In the genomic region with DNA sequence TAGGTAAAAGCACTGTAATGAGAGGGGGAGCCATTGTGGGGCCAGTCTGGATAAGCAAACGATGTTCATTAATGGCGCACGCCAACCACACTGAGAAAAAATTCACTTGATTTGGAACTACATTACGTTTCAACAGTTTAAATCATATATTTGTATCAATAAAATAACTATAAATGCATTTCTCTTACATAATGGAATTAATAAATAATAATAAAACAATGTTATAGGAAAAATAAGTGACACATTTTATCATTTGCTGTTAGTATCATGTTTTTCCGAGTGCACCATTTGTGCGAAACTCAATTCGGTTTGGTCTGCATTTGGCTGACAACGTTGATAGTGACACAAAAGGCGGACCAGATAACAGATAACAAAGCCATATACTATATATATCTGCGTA, we compare ENCODE assay signal across 3 fruit fly cellular contexts.
TF ChIP-seq lines count a peak whose summit lies in the region.

No protein-coding gene starts in this region.

TF ChIP-seq in whole organism, adult, 20 proteins besides CTCF, POLR2A, EP300 and RAD21 (continued from another document):
- TF ChIP-seq tj (GFP tag; optimal IDR thresholded peaks at IDR 0.05; lab: Kevin White, UChicago) (no peak), CG33017 (tag; optimal IDR thresholded peaks at IDR 0.05; lab: Kevin White, UChicago) (no peak)

TF ChIP-seq in whole organism, embryonic, 481 proteins besides CTCF, POLR2A, EP300 and RAD21 (continued from another document and continues in another):
- TF ChIP-seq Hmr (GFP tag; optimal IDR thresholded peaks at IDR 0.05; lab: Kevin White, UChicago) (peak; percentile 61), z (GFP tag; IDR thresholded peaks at IDR 0.05; lab: Robert Waterston, UW) (no peak), nmo (GFP tag; optimal IDR thresholded peaks at IDR 0.05; lab: Kevin White, UChicago) (peak; percentile 37), CG32772 (GFP tag; IDR thresholded peaks at IDR 0.05; lab: Robert Waterston, UW) (no peak), CG13123 (GFP tag; optimal IDR thresholded peaks at IDR 0.05; lab: Kevin White, UChicago) (no peak), abd-A (tag; optimal IDR thresholded peaks at IDR 0.05; lab: Kevin White, UChicago) (no peak), CG6813 (GFP tag; optimal IDR thresholded peaks at IDR 0.05; lab: Kevin White, UChicago) (peak; percentile 2), Sox100B (GFP tag; optimal IDR thresholded peaks at IDR 0.05; lab: Kevin White, UChicago) (peak; percentile 16), dysf (GFP tag; IDR thresholded peaks at IDR 0.05; lab: Robert Waterston, UW) (peak; percentile 57; the same call in 2 of the 3 replicates), CG32532 (GFP tag; IDR thresholded peaks at IDR 0.05; lab: Robert Waterston, UW) (peak; percentile 51; the same call in 1 of the 2 replicates), vnd (GFP tag; IDR thresholded peaks at IDR 0.05; lab: Robert Waterston, UW; ENCODE audit: partially characterized antibody) (no peak), CG17802 (tag; optimal IDR thresholded peaks at IDR 0.05; lab: Kevin White, UChicago) (no peak), Pdp1 (GFP tag; optimal IDR thresholded peaks at IDR 0.05; lab: Kevin White, UChicago) (no peak), CG8388 (GFP tag; optimal IDR thresholded peaks at IDR 0.05; lab: Kevin White, UChicago) (peak; percentile 9), HLH3B (GFP tag; IDR thresholded peaks at IDR 0.05; lab: Robert Waterston, UW) (peak; percentile 47), Oli (tag; optimal IDR thresholded peaks at IDR 0.05; lab: Kevin White, UChicago) (peak; percentile 18), row (GFP tag; IDR thresholded peaks at IDR 0.05; lab: Robert Waterston, UW) (peak; percentile 70), CG12299 (tag; optimal IDR thresholded peaks at IDR 0.05; lab: Kevin White, UChicago) (no peak), CG10267 (tag; optimal IDR thresholded peaks at IDR 0.05; lab: Kevin White, UChicago) (peak; percentile 18), Dfd (GFP tag; optimal IDR thresholded peaks at IDR 0.05; lab: Kevin White, UChicago) (no peak), pan (optimal IDR thresholded peaks at IDR 0.05; lab: Kevin White, UChicago) (no peak), pan (GFP tag; optimal IDR thresholded peaks at IDR 0.05 in 1 of 2, IDR thresholded peaks at IDR 0.05 in 1 of 2) (peak in 1 of 2 experiments; percentile 66), CG11504 (tag; optimal IDR thresholded peaks at IDR 0.05; lab: Kevin White, UChicago) (peak; percentile 44), CG16863 (GFP tag; optimal IDR thresholded peaks at IDR 0.05; lab: Kevin White, UChicago) (no peak), CoRest (tag; optimal IDR thresholded peaks at IDR 0.05; lab: Kevin White, UChicago) (peak; percentile 36), HHEX (GFP tag; optimal IDR thresholded peaks at IDR 0.05; lab: Kevin White, UChicago) (peak; percentile 48), Med (GFP tag; lab: Kevin White, UChicago) (peak; percentile 10), ind (GFP tag; optimal IDR thresholded peaks at IDR 0.05; lab: Kevin White, UChicago) (peak; percentile 20), unpg (GFP tag; optimal IDR thresholded peaks at IDR 0.05; lab: Kevin White, UChicago) (peak; percentile 51), Rfx (GFP tag; IDR thresholded peaks at IDR 0.05; lab: Robert Waterston, UW) (peak; percentile 38; the same call in 1 of the 2 replicates), Ptx1 (GFP tag; IDR thresholded peaks at IDR 0.05; lab: Robert Waterston, UW) (peak; percentile 62), CG7839 (tag; optimal IDR thresholded peaks at IDR 0.05; lab: Kevin White, UChicago) (peak; percentile 61), zen (tag; optimal IDR thresholded peaks at IDR 0.05; lab: Kevin White, UChicago) (no peak), Atf6 (GFP tag; IDR thresholded peaks at IDR 0.05; lab: Robert Waterston, UW) (0 out of 2 replicates have a peak, but pooled peaks have one; percentile 27), CG9727 (GFP tag; optimal IDR thresholded peaks at IDR 0.05; lab: Kevin White, UChicago) (peak; percentile 41), fd102C (GFP tag; optimal IDR thresholded peaks at IDR 0.05; lab: Kevin White, UChicago) (no peak), CG10979 (tag; optimal IDR thresholded peaks at IDR 0.05; lab: Kevin White, UChicago) (no peak), eve (GFP tag; optimal IDR thresholded peaks at IDR 0.05; lab: Kevin White, UChicago) (no peak), dmrt99B (tag; optimal IDR thresholded peaks at IDR 0.05; lab: Kevin White, UChicago) (peak; percentile 66), CG10147 (GFP tag; optimal IDR thresholded peaks at IDR 0.05; lab: Kevin White, UChicago) (peak; percentile 21), NFAT (GFP tag; IDR thresholded peaks at IDR 0.05; lab: Robert Waterston, UW) (no peak), phol (tag; optimal IDR thresholded peaks at IDR 0.05; lab: Kevin White, UChicago) (peak; percentile 29), CG2678 (tag; optimal IDR thresholded peaks at IDR 0.05; lab: Kevin White, UChicago) (peak; percentile 61), sd (tag; optimal IDR thresholded peaks at IDR 0.05; lab: Kevin White, UChicago) (no peak), CG7745 (tag; optimal IDR thresholded peaks at IDR 0.05; lab: Kevin White, UChicago) (no peak), Jarid2 (GFP tag; optimal IDR thresholded peaks at IDR 0.05; lab: Kevin White, UChicago) (no peak), CG14667 (GFP tag; IDR thresholded peaks at IDR 0.05; lab: Robert Waterston, UW) (no peak), Lhr (GFP tag; optimal IDR thresholded peaks at IDR 0.05; lab: Kevin White, UChicago) (no peak), CG34224 (GFP tag; IDR thresholded peaks at IDR 0.05; lab: Robert Waterston, UW; ENCODE audit: partially characterized antibody) (no peak), cato (GFP tag; optimal IDR thresholded peaks at IDR 0.05; lab: Kevin White, UChicago; ENCODE audit: borderline replicate concordance) (no peak), sug (tag; optimal IDR thresholded peaks at IDR 0.05; lab: Kevin White, UChicago) (peak; percentile 29), CG11695 (GFP tag; IDR thresholded peaks at IDR 0.05; lab: Robert Waterston, UW) (0 out of 3 replicates have a peak, but pooled peaks have one; percentile 17), ttk (GFP tag; IDR thresholded peaks at IDR 0.05; lab: Robert Waterston, UW) (0 out of 2 replicates have a peak, but pooled peaks have one; percentile 10), klu (GFP tag; IDR thresholded peaks at IDR 0.05; lab: Robert Waterston, UW) (no peak), CG12769 (tag; optimal IDR thresholded peaks at IDR 0.05; lab: Kevin White, UChicago) (peak; percentile 42), zfh1 (GFP tag; IDR thresholded peaks at IDR 0.05; lab: Robert Waterston, UW) (no peak), jigr1 (GFP tag; IDR thresholded peaks at IDR 0.05; lab: Robert Waterston, UW) (no peak), Max (GFP tag; optimal IDR thresholded peaks at IDR 0.05; lab: Kevin White, UChicago) (no peak), CG18599 (GFP tag; optimal IDR thresholded peaks at IDR 0.05; lab: Kevin White, UChicago) (peak; percentile 63), prd (optimal IDR thresholded peaks at IDR 0.05; lab: Kevin White, UChicago) (no peak), prd (GFP tag; IDR thresholded peaks at IDR 0.05; lab: Robert Waterston, UW) (0 out of 3 replicates have a peak, but pooled peaks have one; percentile 24), Nf-YB (GFP tag; optimal IDR thresholded peaks at IDR 0.05; lab: Kevin White, UChicago) (no peak)

TF ChIP-seq in whole organism, prepupa, 60 proteins besides CTCF, POLR2A, EP300 and RAD21 (continued from another document):
- no peak for TF ChIP-seq CG11902 (GFP tag; optimal IDR thresholded peaks at IDR 0.05; lab: Kevin White, UChicago)
- TF ChIP-seq CG6792 (GFP tag; optimal IDR thresholded peaks at IDR 0.05; lab: Kevin White, UChicago), result no peak
- TF ChIP-seq CG6808 (GFP tag; optimal IDR thresholded peaks at IDR 0.05; lab: Kevin White, UChicago), result no peak
- TF ChIP-seq vri (GFP tag; optimal IDR thresholded peaks at IDR 0.05; lab: Kevin White, UChicago), result no peak
- peak; percentile 16 for TF ChIP-seq CG3919 (GFP tag; optimal IDR thresholded peaks at IDR 0.05; lab: Kevin White, UChicago)
- TF ChIP-seq pdm3 (GFP tag; optimal IDR thresholded peaks at IDR 0.05; lab: Kevin White, UChicago), result no peak
- no peak for TF ChIP-seq fd59A (GFP tag; optimal IDR thresholded peaks at IDR 0.05; lab: Kevin White, UChicago)
- TF ChIP-seq CG11294 (GFP tag; IDR thresholded peaks at IDR 0.05; lab: Robert Waterston, UW), result peak; percentile 34
- TF ChIP-seq fkh (GFP tag; optimal IDR thresholded peaks at IDR 0.05; lab: Kevin White, UChicago), result no peak
- no peak for TF ChIP-seq CG6854 (GFP tag; optimal IDR thresholded peaks at IDR 0.05; lab: Kevin White, UChicago)
- peak; percentile 53 for TF ChIP-seq OdsH (GFP tag; optimal IDR thresholded peaks at IDR 0.05; lab: Kevin White, UChicago)
- no peak for TF ChIP-seq Eip93F (GFP tag; optimal IDR thresholded peaks at IDR 0.05; lab: Kevin White, UChicago)
- peak; percentile 64 for TF ChIP-seq Gug (GFP tag; IDR thresholded peaks at IDR 0.05; lab: Robert Waterston, UW)
- TF ChIP-seq fd85E (GFP tag; optimal IDR thresholded peaks at IDR 0.05; lab: Kevin White, UChicago), result no peak
- TF ChIP-seq Hr4 (GFP tag; optimal IDR thresholded peaks at IDR 0.05; lab: Kevin White, UChicago), result peak; percentile 64
- no peak for TF ChIP-seq Ets21C (GFP tag; optimal IDR thresholded peaks at IDR 0.05; lab: Kevin White, UChicago)
- TF ChIP-seq CG11762 (GFP tag; optimal IDR thresholded peaks at IDR 0.05; lab: Kevin White, UChicago; ENCODE audit: insufficient read depth), result no peak
- TF ChIP-seq svp (GFP tag; lab: Kevin White, UChicago), result no peak
- no peak for TF ChIP-seq CG8632 (GFP tag; optimal IDR thresholded peaks at IDR 0.05; lab: Kevin White, UChicago)
- TF ChIP-seq CG3032 (tag; optimal IDR thresholded peaks at IDR 0.05; lab: Kevin White, UChicago), result no peak
- TF ChIP-seq CG15336 (GFP tag; IDR thresholded peaks at IDR 0.05; lab: Robert Waterston, UW), result peak; percentile 86
- TF ChIP-seq cyc (GFP tag; optimal IDR thresholded peaks at IDR 0.05; lab: Kevin White, UChicago), result no peak
- peak; percentile 2 for TF ChIP-seq Sox14 (GFP tag; optimal IDR thresholded peaks at IDR 0.05; lab: Kevin White, UChicago)
- no peak for TF ChIP-seq Met (GFP tag; optimal IDR thresholded peaks at IDR 0.05; lab: Kevin White, UChicago)
- no peak for TF ChIP-seq topi (GFP tag; optimal IDR thresholded peaks at IDR 0.05; lab: Kevin White, UChicago)
- peak; percentile 22 for TF ChIP-seq achi (GFP tag; optimal IDR thresholded peaks at IDR 0.05; lab: Kevin White, UChicago)
- no peak for TF ChIP-seq lz (GFP tag; optimal IDR thresholded peaks at IDR 0.05; lab: Kevin White, UChicago)
- peak; percentile 79 for TF ChIP-seq CG32006 (GFP tag; optimal IDR thresholded peaks at IDR 0.05; lab: Kevin White, UChicago)
- peak in 1 of 2 experiments; percentile 5 for TF ChIP-seq salr (GFP tag; optimal IDR thresholded peaks at IDR 0.05; lab: Kevin White, UChicago)
- TF ChIP-seq Hr38 (GFP tag; optimal IDR thresholded peaks at IDR 0.05; lab: Kevin White, UChicago), result no peak
- peak; percentile 73 for TF ChIP-seq eg (GFP tag; IDR thresholded peaks at IDR 0.05; lab: Robert Waterston, UW)
- TF ChIP-seq net (GFP tag; optimal IDR thresholded peaks at IDR 0.05; lab: Kevin White, UChicago), result peak; percentile 19
- TF ChIP-seq CG8119 (GFP tag; IDR thresholded peaks at IDR 0.05; lab: Robert Waterston, UW), result peak; percentile 84
- TF ChIP-seq CG10631 (GFP tag; optimal IDR thresholded peaks at IDR 0.05; lab: Kevin White, UChicago), result peak; percentile 4
- no peak for TF ChIP-seq CG7368 (GFP tag; optimal IDR thresholded peaks at IDR 0.05; lab: Kevin White, UChicago)
- no peak for TF ChIP-seq CG9139 (GFP tag; optimal IDR thresholded peaks at IDR 0.05; lab: Kevin White, UChicago)
- no peak for TF ChIP-seq ss (GFP tag; optimal IDR thresholded peaks at IDR 0.05; lab: Kevin White, UChicago)
- TF ChIP-seq CG16779 (tag; optimal IDR thresholded peaks at IDR 0.05; lab: Kevin White, UChicago), result no peak
- TF ChIP-seq CG6163 (GFP tag; IDR thresholded peaks at IDR 0.05; lab: Robert Waterston, UW), result peak; percentile 16; the same call in 1 of the 3 replicates
- peak; percentile 47 for TF ChIP-seq Lpt (GFP tag; optimal IDR thresholded peaks at IDR 0.05; lab: Kevin White, UChicago)
- TF ChIP-seq CG1621 (tag; optimal IDR thresholded peaks at IDR 0.05; lab: Kevin White, UChicago), result no peak
